Worm (Caenorhabditis elegans): ENCODE results near the gene srlf-23.

Gene srlf-23

ce11 chrV:917488-917887 lies 24.2 kb upstream of the srlf-23 start, which contains the start of gene H24K24.2:
Gene H24K24.2 (plus strand): TSS chrV:917788.
- no peak for TF ChIP-seq dmd-8 (GFP tag; IDR thresholded peaks at IDR 0.05)
- TF ChIP-seq zfp-3 (GFP tag; conservative IDR thresholded peaks at IDR 0.05), result no peak
- no peak for TF ChIP-seq dmd-6 (GFP tag; IDR thresholded peaks at IDR 0.05)
- no peak for TF ChIP-seq attf-4 (tag; optimal IDR thresholded peaks at IDR 0.05)
- TF ChIP-seq nhr-11 (tag; optimal IDR thresholded peaks at IDR 0.05), result no peak
- TF ChIP-seq pha-4 (GFP tag; IDR thresholded peaks at IDR 0.05), result no peak
- TF ChIP-seq pha-4 (tag; optimal IDR thresholded peaks at IDR 0.05), result no peak
- TF ChIP-seq mes-2 (tag; optimal IDR thresholded peaks at IDR 0.05; ENCODE audit: poor library complexity, severe bottlenecking), result no peak
- no peak for TF ChIP-seq unc-62 (GFP tag; optimal IDR thresholded peaks at IDR 0.05 in 1 of 2)
- TF ChIP-seq unc-62 (tag; optimal IDR thresholded peaks at IDR 0.05), result no peak

- TF ChIP-seq set-16 (GFP tag; IDR thresholded peaks at IDR 0.05), result peak; percentile 74
- TF ChIP-seq nhr-41 (GFP tag; IDR thresholded peaks at IDR 0.05), result no peak
These were observed 22.4 kb upstream of the srlf-23 start for ce11 chrV:915716-916115.

- TF ChIP-seq rbr-2 (tag; optimal IDR thresholded peaks at IDR 0.05) (no peak), madf-9 (GFP tag; conservative IDR thresholded peaks at IDR 0.05) (no peak), egl-27 (tag; optimal IDR thresholded peaks at IDR 0.05) (no peak), nhr-77 (tag; optimal IDR thresholded peaks at IDR 0.05) (no peak), dve-1 (tag; optimal IDR thresholded peaks at IDR 0.05; ENCODE audit: insufficient read depth) (no peak), mes-2 (tag; optimal IDR thresholded peaks at IDR 0.05; ENCODE audit: poor library complexity, severe bottlenecking) (no peak), nhr-6 (tag; optimal IDR thresholded peaks at IDR 0.05) (no peak), F37D6.2 (tag; optimal IDR thresholded peaks at IDR 0.05) (no peak), lin-38 (GFP tag; IDR thresholded peaks at IDR 0.05) (no peak), mep-1 (tag; optimal IDR thresholded peaks at IDR 0.05) (no peak), lim-7 (GFP tag; IDR thresholded peaks at IDR 0.05) (no peak), nhr-41 (GFP tag; IDR thresholded peaks at IDR 0.05) (no peak), nhr-11 (tag; optimal IDR thresholded peaks at IDR 0.05) (no peak), ceh-82 (tag; optimal IDR thresholded peaks at IDR 0.05) (no peak)
These were observed 18.1 kb upstream of the srlf-23 start, which contains the start of gene adh-5 for ce11 chrV:911474-911873. Gene adh-5 (plus strand): TSS chrV:911774.

ce11 chrV:910588-910987 lies 17.3 kb upstream of the srlf-23 start:
- no peak for TF ChIP-seq hmg-1.1 (GFP tag; IDR thresholded peaks at IDR 0.05)
- TF ChIP-seq lin-13 (GFP tag; optimal IDR thresholded peaks at IDR 0.05), result peak; percentile 20
- TF ChIP-seq mes-2 (tag; optimal IDR thresholded peaks at IDR 0.05; ENCODE audit: poor library complexity, severe bottlenecking), result peak; percentile 37
- TF ChIP-seq snpc-4 (tag; optimal IDR thresholded peaks at IDR 0.05), result no peak
- no peak for TF ChIP-seq ces-1 (GFP tag; optimal IDR thresholded peaks at IDR 0.05)
- TF ChIP-seq lin-38 (GFP tag; IDR thresholded peaks at IDR 0.05), result peak; percentile 49
- peak; percentile 28 for TF ChIP-seq nhr-11 (tag; optimal IDR thresholded peaks at IDR 0.05)
- TF ChIP-seq Y5F2A.4 (GFP tag; optimal IDR thresholded peaks at IDR 0.05), result no peak
- TF ChIP-seq daf-16 (GFP tag; optimal IDR thresholded peaks at IDR 0.05), result no peak
- peak; percentile 58 for TF ChIP-seq daf-16 (tag; optimal IDR thresholded peaks at IDR 0.05)
- no peak for TF ChIP-seq ceh-32 (tag; optimal IDR thresholded peaks at IDR 0.05; ENCODE audit: poor library complexity)
- TF ChIP-seq zfp-3 (GFP tag; conservative IDR thresholded peaks at IDR 0.05), result no peak
- peak; percentile 63 for TF ChIP-seq aha-1 (tag)
- peak; percentile 82 for TF ChIP-seq mxl-3 (GFP tag; optimal IDR thresholded peaks at IDR 0.05)
- peak; percentile 81 for TF ChIP-seq nhr-77 (tag; optimal IDR thresholded peaks at IDR 0.05)
- no peak for TF ChIP-seq mxl-2 (GFP tag; conservative IDR thresholded peaks at IDR 0.05)
- TF ChIP-seq pqm-1 (tag; optimal IDR thresholded peaks at IDR 0.05), result peak; percentile 32
- TF ChIP-seq mdl-1 (tag; optimal IDR thresholded peaks at IDR 0.05), result peak in 1 of 2 experiments; percentile 53
- TF ChIP-seq daf-8 (GFP tag; IDR thresholded peaks at IDR 0.05), result no peak
- TF ChIP-seq pha-4 (GFP tag; IDR thresholded peaks at IDR 0.05), result no peak
- TF ChIP-seq pha-4 (tag; optimal IDR thresholded peaks at IDR 0.05), result no peak
- TF ChIP-seq hlh-30 (tag; optimal IDR thresholded peaks at IDR 0.05; ENCODE audit: insufficient read depth), result peak; percentile 48
- no peak for TF ChIP-seq nhr-10 (tag; optimal IDR thresholded peaks at IDR 0.05)
- peak; percentile 67 for TF ChIP-seq dve-1 (tag; optimal IDR thresholded peaks at IDR 0.05; ENCODE audit: insufficient read depth)
- TF ChIP-seq nhr-102 (tag; optimal IDR thresholded peaks at IDR 0.05), result peak; percentile 20
- TF ChIP-seq zip-2 (tag; optimal IDR thresholded peaks at IDR 0.05), result no peak
- peak; percentile 99 for TF ChIP-seq nhr-28 (tag; optimal IDR thresholded peaks at IDR 0.05)
- TF ChIP-seq nhr-111 (GFP tag; optimal IDR thresholded peaks at IDR 0.05), result no peak
- TF ChIP-seq hlh-11 (tag; optimal IDR thresholded peaks at IDR 0.05), result peak; percentile 81
- no peak for TF ChIP-seq ceh-44 (GFP tag; IDR thresholded peaks at IDR 0.05)
- peak; percentile 27 for TF ChIP-seq nhr-48 (tag; optimal IDR thresholded peaks at IDR 0.05)
- TF ChIP-seq dmd-6 (GFP tag; IDR thresholded peaks at IDR 0.05), result peak; percentile 77
